Worm (Caenorhabditis elegans): ENCODE measurements around the gene gcy-3.

DNA sequence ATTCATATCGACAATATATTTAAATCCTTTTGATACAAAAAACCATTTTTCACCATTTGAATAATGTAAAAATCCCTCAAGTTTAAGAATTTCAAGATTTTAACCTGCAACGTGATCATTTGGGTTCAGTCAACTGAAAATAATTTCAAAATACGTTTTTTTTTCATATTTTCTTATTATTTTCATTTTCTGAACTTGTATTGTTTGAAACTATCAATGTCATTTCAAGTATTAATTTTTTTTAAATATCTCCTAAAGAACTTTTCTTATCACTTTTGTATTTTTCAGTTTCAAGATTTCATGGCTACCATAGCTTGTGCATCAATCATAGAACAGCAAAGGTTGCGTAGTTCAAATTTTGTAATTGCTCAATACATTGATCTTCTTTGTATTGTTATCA lies 24.9 kb upstream of the gcy-3 start, which contains the start of gene sra-9:
- TF ChIP-seq dao-5 (tag; optimal IDR thresholded peaks at IDR 0.05): no peak
- TF ChIP-seq him-1 (tag; optimal IDR thresholded peaks at IDR 0.05): no peak
- TF ChIP-seq W03F9.2 (tag; optimal IDR thresholded peaks at IDR 0.05): no peak
